Worm (Caenorhabditis elegans) whole organism, L2 larva: ENCODE measurements around the gene cutl-2.

Experiments used
- R02D3.7 ChIP-seq: fragments of 150-350 bp; optimal IDR thresholded peaks from 2 replicates; lab custom pipeline; 2014; ENCODE audit warnings: missing biosample characterization, missing genetic modification characterization
- alr-1 ChIP-seq: fragments of 150-350 bp; optimal IDR thresholded peaks from 2 replicates; lab custom pipeline; 2014; ENCODE audit warnings: missing biosample characterization, missing genetic modification characterization
- ama-1 ChIP-seq: fragments of 150-350 bp; optimal IDR thresholded peaks from 2 replicates; lab custom pipeline; 2018; ENCODE audit warnings: inconsistent platforms
- ceh-82 ChIP-seq: fragments of 150-350 bp; optimal IDR thresholded peaks from 2 replicates; lab custom pipeline; 2014; ENCODE audit warnings: missing biosample characterization, missing genetic modification characterization
- lin-13 ChIP-seq: fragments of 150-350 bp; optimal IDR thresholded peaks from 2 replicates; lab custom pipeline; 2014; ENCODE audit warnings: missing biosample characterization, missing genetic modification reagents, missing genetic modification characterization
- lin-39 ChIP-seq: fragments of 150-350 bp; optimal IDR thresholded peaks from 2 replicates; lab custom pipeline; 2014; ENCODE audit warnings: missing biosample characterization, missing genetic modification reagents, missing genetic modification characterization
- lsy-2 ChIP-seq, 2 experiments: fragments of 150-350 bp in 1 of 2; sonication (generic microtip) in 1 of 2; optimal IDR thresholded peaks; 2 replicates each; lab custom pipeline; 2014 to 2017; ENCODE audit warnings: missing biosample characterization in 2 of 2, missing genetic modification characterization in 2 of 2
- mdl-1 ChIP-seq, 2 experiments: fragments of 150-350 bp in 1 of 2; sonication (generic microtip) in 1 of 2; optimal IDR thresholded peaks; 2 replicates each; lab custom pipeline; 2017; ENCODE audit warnings: missing biosample characterization in 2 of 2, missing genetic modification characterization in 2 of 2
- nhr-11 ChIP-seq: fragments of 150-350 bp; optimal IDR thresholded peaks from 2 replicates; lab custom pipeline; 2014; ENCODE audit warnings: missing biosample characterization, missing genetic modification characterization
- nhr-25 ChIP-seq: fragments of 150-350 bp; sonication (generic microtip); optimal IDR thresholded peaks from 3 replicates; lab custom pipeline; 2014; ENCODE audit warnings: missing biosample characterization, missing genetic modification characterization
- skn-1 ChIP-seq: sonication (generic microtip); optimal IDR thresholded peaks from 2 replicates; lab custom pipeline; 2017; ENCODE audit warnings: missing biosample characterization, missing genetic modification characterization
- snpc-4 ChIP-seq: fragments of 150-350 bp; optimal IDR thresholded peaks from 2 replicates; lab custom pipeline; 2014; ENCODE audit warnings: missing biosample characterization, missing genetic modification characterization
- unc-62 ChIP-seq: fragments of 150-350 bp; optimal IDR thresholded peaks from 2 replicates; lab custom pipeline; 2014; ENCODE audit warnings: missing biosample characterization, missing genetic modification reagents, missing genetic modification characterization

DNA sequence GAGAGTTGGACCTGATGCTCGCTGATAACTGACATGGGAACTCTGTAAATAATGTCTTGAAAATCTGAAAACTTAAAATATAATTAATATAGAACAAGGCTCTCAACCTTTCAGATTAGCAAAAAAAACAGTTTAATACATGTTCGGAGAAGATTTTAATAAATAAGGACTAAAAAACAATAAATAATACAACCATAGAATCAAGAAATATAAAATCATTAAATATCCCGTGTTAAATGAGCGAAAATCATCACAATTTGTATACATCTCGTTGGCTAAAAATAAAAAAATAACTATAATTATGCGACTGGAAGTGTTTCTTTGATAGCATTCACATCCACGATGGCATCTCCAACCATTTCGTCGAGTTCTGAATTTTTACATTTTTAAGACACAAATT is 19.7 kb downstream of the cutl-2 start, which contains the start of gene Y53C12A.10:
- TF ChIP-seq alr-1 (tag; lab: Kevin White, UChicago) (no peak), skn-1 (tag; lab: Kevin White, UChicago) (no peak), unc-62 (GFP tag; lab: Kevin White, UChicago) (no peak), nhr-11 (tag; lab: Kevin White, UChicago) (no peak), ceh-82 (no peak), nhr-25 (no peak), lsy-2 (tag; optimal IDR thresholded peaks at IDR 0.05; lab: Kevin White, UChicago) (no peak), mdl-1 (tag; optimal IDR thresholded peaks at IDR 0.05; lab: Kevin White, UChicago) (no peak), snpc-4 (tag; lab: Kevin White, UChicago) (no peak), lin-39 (tag; lab: Kevin White, UChicago) (no peak), ama-1 (lab: Kevin White, UChicago) (no peak), lin-13 (GFP tag; lab: Kevin White, UChicago) (no peak), R02D3.7 (tag; lab: Kevin White, UChicago) (no peak)
